Worm (Caenorhabditis elegans) whole organism, early embryonic: ENCODE data around the gene F11C1.1.

Source experiments
- B0310.2 ChIP-seq: sonication (generic microtip); optimal IDR thresholded peaks from 2 replicates; lab custom pipeline; 2016; ENCODE audit warnings: mild to moderate bottlenecking, missing genetic modification characterization, missing compliant biosample characterization
- F13C5.2 ChIP-seq: sonication (generic microtip); optimal IDR thresholded peaks from 2 replicates; lab custom pipeline; 2017; ENCODE audit warnings: mild to moderate bottlenecking, missing genetic modification characterization, inconsistent platforms, missing compliant biosample characterization
- aly-1 ChIP-seq: sonication (generic microtip); optimal IDR thresholded peaks from 2 replicates; lab custom pipeline; 2016; ENCODE audit warnings: missing genetic modification characterization, missing compliant biosample characterization
- ama-1 ChIP-seq: fragments of 150-350 bp; optimal IDR thresholded peaks from 2 replicates; lab custom pipeline; 2014
- ceh-13 ChIP-seq: fragments of 200-800 bp; sonication (Bioruptor generic); optimal IDR thresholded peaks from 2 replicates; lab custom pipeline; 2018; ENCODE audit warnings: mild to moderate bottlenecking, missing genetic modification characterization, missing compliant biosample characterization
- ceh-36 ChIP-seq: sonication (generic microtip); optimal IDR thresholded peaks from 2 replicates; lab custom pipeline; 2016; ENCODE audit warnings: missing genetic modification characterization, inconsistent platforms, missing compliant biosample characterization
- ets-7 ChIP-seq: sonication (generic microtip); optimal IDR thresholded peaks from 2 replicates; lab custom pipeline; 2016; ENCODE audit warnings: missing genotype, missing genetic modification characterization, missing compliant biosample characterization
- flt-1 ChIP-seq: fragments of 200-800 bp; sonication (Bioruptor generic); IDR thresholded peaks from 2 replicates; pipeline ENCODE4 v1.3.6; 2022; ENCODE audit warnings: missing genetic modification characterization, missing compliant biosample characterization
- hmbx-1 ChIP-seq: sonication (generic microtip); optimal IDR thresholded peaks from 2 replicates; lab custom pipeline; 2016; ENCODE audit warnings: mild to moderate bottlenecking, missing genetic modification characterization, missing compliant biosample characterization
- hmg-4 ChIP-seq: fragments of 200-800 bp; sonication (Bioruptor generic); optimal IDR thresholded peaks from 2 replicates; lab custom pipeline; 2018; ENCODE audit warnings: mild to moderate bottlenecking, missing genetic modification characterization, missing compliant biosample characterization
- hnd-1 ChIP-seq: sonication (generic microtip); optimal IDR thresholded peaks from 2 replicates; lab custom pipeline; 2016; ENCODE audit warnings: missing genetic modification characterization, missing compliant biosample characterization
- pes-1 ChIP-seq: fragments of 200-800 bp; sonication (Bioruptor generic); IDR thresholded peaks from 2 replicates; pipeline ENCODE4 v1.3.6; 2022; ENCODE audit warnings: missing genetic modification reagents, missing genetic modification characterization, missing compliant biosample characterization
- scrt-1 ChIP-seq: fragments of 200-800 bp; sonication (Bioruptor generic); IDR thresholded peaks from 2 replicates; pipeline ENCODE4 v1.3.6; 2022; ENCODE audit warnings: missing genetic modification characterization, missing compliant biosample characterization
- sea-1 ChIP-seq: fragments of 200-800 bp; sonication (Bioruptor generic); conservative IDR thresholded peaks from 2 replicates; pipeline ENCODE4 v1.3.6; 2022; ENCODE audit warnings: missing genetic modification characterization, missing compliant biosample characterization
- tbx-11 ChIP-seq: fragments of 200-800 bp; sonication (Bioruptor generic); IDR thresholded peaks from 2 replicates; pipeline ENCODE4 v1.3.6; 2022; ENCODE audit warnings: missing genetic modification characterization, missing compliant biosample characterization
- tbx-37 ChIP-seq: fragments of 200-800 bp; sonication (Bioruptor generic); conservative IDR thresholded peaks from 2 replicates; pipeline ENCODE4 v1.3.6; 2022; ENCODE audit warnings: missing genetic modification reagents, missing genetic modification characterization, missing compliant biosample characterization
- tra-4 ChIP-seq: sonication (generic microtip); optimal IDR thresholded peaks from 2 replicates; lab custom pipeline; 2017; ENCODE audit warnings: missing genetic modification characterization, missing compliant biosample characterization

Gene F11C1.1

ce11 chrX:12975595-12976089 is 14.7 kb downstream of the F11C1.1 start, which contains the start of gene ppk-3:
TSS of gene ppk-3 (minus strand) at chrX:12975645.
- TF ChIP-seq F13C5.2 (tag; lab: Kevin White, UChicago) (peak; percentile 32), ets-7 (no peak)

ce11 chrX:12965163-12965562 is 25.2 kb downstream of the F11C1.1 start, which contains the start of gene frpr-2:
TSS of gene frpr-2 (plus strand) at chrX:12965463.
- TF ChIP-seq hnd-1 (tag; lab: Kevin White, UChicago) (no peak), tra-4 (tag; lab: Kevin White, UChicago) (no peak), tbx-37 (GFP tag; lab: Robert Waterston, UW) (no peak), flt-1 (GFP tag; lab: Robert Waterston, UW) (no peak), tbx-11 (GFP tag; lab: Robert Waterston, UW) (no peak), pes-1 (GFP tag; lab: Robert Waterston, UW) (no peak), ceh-36 (tag; lab: Kevin White, UChicago) (no peak), ama-1 (lab: Kevin White, UChicago) (no peak), B0310.2 (no peak), hmg-4 (GFP tag; lab: Kevin White, UChicago) (no peak), sea-1 (GFP tag; lab: Robert Waterston, UW) (no peak), F13C5.2 (tag; lab: Kevin White, UChicago) (no peak), aly-1 (no peak), ceh-13 (GFP tag; lab: Kevin White, UChicago) (no peak), scrt-1 (GFP tag; lab: Robert Waterston, UW) (no peak), hmbx-1 (no peak)

- TF ChIP-seq hnd-1 (tag; lab: Kevin White, UChicago) (no peak), ets-7 (no peak), ceh-36 (tag; lab: Kevin White, UChicago) (no peak), ama-1 (lab: Kevin White, UChicago) (no peak), scrt-1 (GFP tag; lab: Robert Waterston, UW) (no peak), ceh-13 (GFP tag; lab: Kevin White, UChicago) (no peak), hmbx-1 (no peak), tbx-37 (GFP tag; lab: Robert Waterston, UW) (no peak), tra-4 (tag; lab: Kevin White, UChicago) (no peak)
Observed at ce11 chrX:12958897-12959296, 31.5 kb downstream of the F11C1.1 start.

DNA sequence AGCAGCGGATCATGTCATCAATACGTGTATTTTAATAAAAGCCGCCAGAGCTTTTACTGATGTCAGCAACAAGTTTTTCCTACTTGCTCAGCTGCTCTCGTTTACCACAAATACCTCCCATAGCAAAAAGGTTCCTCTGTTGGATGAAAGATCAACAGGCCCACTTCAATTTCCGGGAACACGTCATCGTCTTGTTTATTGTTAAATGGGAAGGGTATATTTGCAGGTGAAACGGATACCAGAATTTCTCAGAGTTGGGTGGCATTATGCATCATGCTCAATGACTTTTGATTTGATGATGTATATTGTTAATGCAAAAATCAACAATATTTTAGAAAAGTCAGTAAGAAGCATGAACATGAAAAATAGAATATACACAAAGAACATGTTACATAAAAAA is 39.2 kb downstream of the F11C1.1 start:
- TF ChIP-seq aly-1 (no peak), ceh-13 (GFP tag; lab: Kevin White, UChicago) (no peak), tbx-11 (GFP tag; lab: Robert Waterston, UW) (no peak), scrt-1 (GFP tag; lab: Robert Waterston, UW) (no peak), hmg-4 (GFP tag; lab: Kevin White, UChicago) (no peak), ceh-36 (tag; lab: Kevin White, UChicago) (no peak), hmbx-1 (no peak), sea-1 (GFP tag; lab: Robert Waterston, UW) (no peak), flt-1 (GFP tag; lab: Robert Waterston, UW) (no peak), ama-1 (lab: Kevin White, UChicago) (no peak), ets-7 (no peak), F13C5.2 (tag; lab: Kevin White, UChicago) (no peak), hnd-1 (tag; lab: Kevin White, UChicago) (no peak), tbx-37 (GFP tag; lab: Robert Waterston, UW) (no peak), tra-4 (tag; lab: Kevin White, UChicago) (no peak), pes-1 (GFP tag; lab: Robert Waterston, UW) (no peak), B0310.2 (no peak)

ce11 chrX:12946533-12946932 is 43.8 kb downstream of the F11C1.1 start, which contains the start of gene C05E7.3:
TSS of gene C05E7.3 (minus strand) at chrX:12946633.
- TF ChIP-seq sea-1 (GFP tag; lab: Robert Waterston, UW) (no peak), flt-1 (GFP tag; lab: Robert Waterston, UW) (no peak), ceh-13 (GFP tag; lab: Kevin White, UChicago) (no peak), hnd-1 (tag; lab: Kevin White, UChicago) (no peak), tbx-37 (GFP tag; lab: Robert Waterston, UW) (no peak), scrt-1 (GFP tag; lab: Robert Waterston, UW) (no peak), B0310.2 (no peak), pes-1 (GFP tag; lab: Robert Waterston, UW) (no peak), ets-7 (no peak), F13C5.2 (tag; lab: Kevin White, UChicago) (no peak), hmbx-1 (no peak)

- TF ChIP-seq ets-7: no peak
- TF ChIP-seq flt-1 (GFP tag; lab: Robert Waterston, UW): no peak
- no peak for TF ChIP-seq ceh-36 (tag; lab: Kevin White, UChicago)
- no peak for TF ChIP-seq ama-1 (lab: Kevin White, UChicago)
- TF ChIP-seq tbx-37 (GFP tag; lab: Robert Waterston, UW): no peak
- TF ChIP-seq B0310.2: no peak
- no peak for TF ChIP-seq aly-1
- no peak for TF ChIP-seq ceh-13 (GFP tag; lab: Kevin White, UChicago)
- TF ChIP-seq hmg-4 (GFP tag; lab: Kevin White, UChicago): no peak
- no peak for TF ChIP-seq tbx-11 (GFP tag; lab: Robert Waterston, UW)
- TF ChIP-seq tra-4 (tag; lab: Kevin White, UChicago): no peak
- no peak for TF ChIP-seq scrt-1 (GFP tag; lab: Robert Waterston, UW)
- TF ChIP-seq sea-1 (GFP tag; lab: Robert Waterston, UW): no peak
- TF ChIP-seq pes-1 (GFP tag; lab: Robert Waterston, UW): no peak
- TF ChIP-seq hnd-1 (tag; lab: Kevin White, UChicago): no peak
Observed at ce11 chrX:12944661-12945060, 45.7 kb downstream of the F11C1.1 start.

ce11 chrX:12943166-12943565 is 47.2 kb downstream of the F11C1.1 start, which contains the start of gene gmap-2:
TSS of gene gmap-2 (minus strand) at chrX:12943266.
- no peak for TF ChIP-seq flt-1 (GFP tag; lab: Robert Waterston, UW)
- TF ChIP-seq tra-4 (tag; lab: Kevin White, UChicago): no peak
- TF ChIP-seq pes-1 (GFP tag; lab: Robert Waterston, UW): no peak
- no peak for TF ChIP-seq ceh-36 (tag; lab: Kevin White, UChicago)
- TF ChIP-seq sea-1 (GFP tag; lab: Robert Waterston, UW): no peak
- no peak for TF ChIP-seq hmg-4 (GFP tag; lab: Kevin White, UChicago)
- no peak for TF ChIP-seq ama-1 (lab: Kevin White, UChicago)
